Worm (Caenorhabditis elegans) whole organism, L1 larva: ENCODE measurements around the gene Y39B6A.5.

Experiments
- ama-1 ChIP-seq: fragments of 150-350 bp; optimal IDR thresholded peaks from 2 replicates; lab custom pipeline; 2014
- dsc-1 ChIP-seq: sonication (generic microtip); optimal IDR thresholded peaks from 2 replicates; lab custom pipeline; 2016; ENCODE audit warnings: mild to moderate bottlenecking, missing genetic modification characterization, missing compliant biosample characterization
- efl-1 ChIP-seq, 4 experiments: fragments of 150-350 bp; optimal IDR thresholded peaks in 3 of 4; peaks in 1 of 4; 1 replicate in 1 of 4; 2 replicates in 3 of 4; lab custom pipeline; 2014; ENCODE audit warnings: missing biosample characterization in 2 of 4, missing genetic modification characterization in 2 of 4, missing genetic modification reagents in 2 of 4
- egl-27 ChIP-seq, 2 experiments: fragments of 150-350 bp in 1 of 2; sonication (generic microtip); optimal IDR thresholded peaks; 3 replicates each; lab custom pipeline; 2017 to 2018; ENCODE audit warnings: missing biosample characterization in 2 of 2, missing genetic modification characterization in 2 of 2, missing genetic modification reagents in 2 of 2
- fos-1 ChIP-seq: fragments of 150-350 bp; optimal IDR thresholded peaks from 2 replicates; lab custom pipeline; 2014; ENCODE audit warnings: missing biosample characterization, missing genetic modification characterization
- hlh-17 ChIP-seq: fragments of 200-800 bp; sonication (Bioruptor generic); optimal IDR thresholded peaks from 2 replicates; lab custom pipeline; 2018; ENCODE audit warnings: missing genetic modification characterization, mild to moderate bottlenecking, missing compliant biosample characterization, moderate library complexity, borderline replicate concordance
- lin-14 ChIP-seq: fragments of 200-800 bp; sonication (Bioruptor generic); optimal IDR thresholded peaks from 2 replicates; lab custom pipeline; 2018; ENCODE audit warnings: mild to moderate bottlenecking, missing genetic modification characterization, moderate library complexity, missing compliant biosample characterization
- nhr-237 ChIP-seq: fragments of 150-350 bp; optimal IDR thresholded peaks from 2 replicates; lab custom pipeline; 2014; ENCODE audit warnings: missing biosample characterization, missing genetic modification characterization
- nhr-71 ChIP-seq: sonication (generic microtip); optimal IDR thresholded peaks from 2 replicates; lab custom pipeline; 2016; ENCODE audit warnings: mild to moderate bottlenecking, missing genetic modification characterization, moderate library complexity, missing compliant biosample characterization
- unc-86 ChIP-seq: sonication (generic microtip); optimal IDR thresholded peaks from 2 replicates; lab custom pipeline; 2016; ENCODE audit warnings: missing genetic modification characterization, missing compliant biosample characterization

DNA sequence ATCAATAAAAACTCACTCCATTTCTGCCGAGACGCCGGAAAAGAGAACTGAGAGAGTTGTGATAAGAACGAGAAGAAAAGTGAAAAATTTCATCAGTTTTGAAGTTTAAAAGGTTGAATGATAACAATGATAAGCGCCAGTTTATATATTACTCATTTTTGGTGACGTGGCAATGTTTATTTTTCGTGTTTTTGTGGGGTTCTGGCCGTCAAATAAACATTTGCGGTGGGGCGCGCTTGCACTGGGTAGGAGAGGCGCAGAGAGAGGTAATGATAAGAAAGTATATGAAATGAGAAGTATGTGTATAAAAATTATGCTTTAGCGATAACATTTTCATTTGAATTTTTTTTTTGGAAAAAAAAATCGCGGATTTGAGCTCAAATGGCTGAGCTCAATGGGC, at the start of gene Y39B6A.5:
- TF ChIP-seq efl-1 (optimal IDR thresholded peaks at IDR 0.05; lab: Kevin White, UChicago) (no peak), efl-1 (GFP tag; optimal IDR thresholded peaks at IDR 0.05 in 1 of 2; lab: Kevin White, UChicago) (peak; percentile 1 to 38), hlh-17 (GFP tag; lab: Kevin White, UChicago) (no peak), egl-27 (tag; optimal IDR thresholded peaks at IDR 0.05; lab: Kevin White, UChicago) (no peak), nhr-237 (no peak), nhr-71 (tag; lab: Kevin White, UChicago) (peak; percentile 64), ama-1 (lab: Kevin White, UChicago) (no peak), dsc-1 (tag; lab: Kevin White, UChicago) (no peak), unc-86 (tag; lab: Kevin White, UChicago) (no peak), fos-1 (no peak), lin-14 (GFP tag; lab: Kevin White, UChicago) (peak; percentile 61)
